Worm (Caenorhabditis elegans): Measurements from ENCODE around the gene C39H7.4.

DNA sequence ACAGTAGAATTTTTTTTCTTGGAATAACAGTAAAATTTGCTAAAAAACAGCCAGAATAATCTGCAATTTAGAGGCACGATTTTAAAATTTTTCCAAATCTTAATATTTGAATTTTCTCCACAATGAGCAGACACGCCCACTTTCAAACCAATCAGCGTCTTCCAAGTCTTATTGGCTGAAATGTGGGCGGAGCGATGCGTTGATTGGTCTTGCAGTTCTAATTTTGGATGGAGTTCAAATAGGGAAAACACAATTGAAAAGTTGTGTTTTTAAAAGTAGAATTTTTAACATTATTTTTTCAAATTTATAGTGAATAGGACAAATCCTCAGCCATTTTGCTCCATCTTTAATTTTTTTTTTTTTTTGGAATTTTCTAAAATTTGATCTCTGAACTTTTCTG lies 31.6 kb downstream of the C39H7.4 start:
- TF ChIP-seq mdl-1 (tag; optimal IDR thresholded peaks at IDR 0.05): no peak
- no peak for TF ChIP-seq ama-1 (optimal IDR thresholded peaks at IDR 0.05)
- TF ChIP-seq Y75B8A.6 (GFP tag; IDR thresholded peaks at IDR 0.05): no peak
- TF ChIP-seq snpc-4 (tag; optimal IDR thresholded peaks at IDR 0.05): no peak
- no peak for TF ChIP-seq daf-12 (tag; optimal IDR thresholded peaks at IDR 0.05)
- TF ChIP-seq lin-39 (tag; optimal IDR thresholded peaks at IDR 0.05): no peak
